Worm (Caenorhabditis elegans) whole organism, L1 larva: ENCODE results near the gene lgc-56.

Experiments used
- ces-1 ChIP-seq: fragments of 150-350 bp; optimal IDR thresholded peaks from 2 replicates; lab custom pipeline; 2014; ENCODE audit warnings: missing biosample characterization, missing genetic modification reagents, missing genetic modification characterization
- nhr-90 ChIP-seq: sonication (generic microtip); optimal IDR thresholded peaks from 2 replicates; lab custom pipeline; 2016; ENCODE audit warnings: mild to moderate bottlenecking, missing genetic modification characterization, missing compliant biosample characterization; ENCODE audit not compliant: poor library complexity

- TF ChIP-seq nhr-90 (tag; lab: Kevin White, UChicago), result peak; percentile 63
- TF ChIP-seq ces-1, result no peak
These were observed 48.9 kb upstream of the lgc-56 start, which contains the start of gene dsh-2 for ce11 chrII:5081124-5081913.
